Worm (Caenorhabditis elegans) whole organism, early embryonic: ENCODE data around the gene clp-9.

Source experiments
- B0310.2 ChIP-seq: sonication (generic microtip); optimal IDR thresholded peaks from 2 replicates; lab custom pipeline; 2016; ENCODE audit warnings: mild to moderate bottlenecking, missing genetic modification characterization, missing compliant biosample characterization
- aly-1 ChIP-seq: sonication (generic microtip); optimal IDR thresholded peaks from 2 replicates; lab custom pipeline; 2016; ENCODE audit warnings: missing genetic modification characterization, missing compliant biosample characterization
- ama-1 ChIP-seq: fragments of 150-350 bp; optimal IDR thresholded peaks from 2 replicates; lab custom pipeline; 2014
- ceh-13 ChIP-seq: fragments of 200-800 bp; sonication (Bioruptor generic); optimal IDR thresholded peaks from 2 replicates; lab custom pipeline; 2018; ENCODE audit warnings: mild to moderate bottlenecking, missing genetic modification characterization, missing compliant biosample characterization
- ceh-36 ChIP-seq: sonication (generic microtip); optimal IDR thresholded peaks from 2 replicates; lab custom pipeline; 2016; ENCODE audit warnings: missing genetic modification characterization, inconsistent platforms, missing compliant biosample characterization
- ets-7 ChIP-seq: sonication (generic microtip); optimal IDR thresholded peaks from 2 replicates; lab custom pipeline; 2016; ENCODE audit warnings: missing genotype, missing genetic modification characterization, missing compliant biosample characterization
- flt-1 ChIP-seq: fragments of 200-800 bp; sonication (Bioruptor generic); IDR thresholded peaks from 2 replicates; pipeline ENCODE4 v1.3.6; 2022; ENCODE audit warnings: missing genetic modification characterization, missing compliant biosample characterization
- pes-1 ChIP-seq: fragments of 200-800 bp; sonication (Bioruptor generic); IDR thresholded peaks from 2 replicates; pipeline ENCODE4 v1.3.6; 2022; ENCODE audit warnings: missing genetic modification reagents, missing genetic modification characterization, missing compliant biosample characterization
- sea-1 ChIP-seq: fragments of 200-800 bp; sonication (Bioruptor generic); conservative IDR thresholded peaks from 2 replicates; pipeline ENCODE4 v1.3.6; 2022; ENCODE audit warnings: missing genetic modification characterization, missing compliant biosample characterization

DNA sequence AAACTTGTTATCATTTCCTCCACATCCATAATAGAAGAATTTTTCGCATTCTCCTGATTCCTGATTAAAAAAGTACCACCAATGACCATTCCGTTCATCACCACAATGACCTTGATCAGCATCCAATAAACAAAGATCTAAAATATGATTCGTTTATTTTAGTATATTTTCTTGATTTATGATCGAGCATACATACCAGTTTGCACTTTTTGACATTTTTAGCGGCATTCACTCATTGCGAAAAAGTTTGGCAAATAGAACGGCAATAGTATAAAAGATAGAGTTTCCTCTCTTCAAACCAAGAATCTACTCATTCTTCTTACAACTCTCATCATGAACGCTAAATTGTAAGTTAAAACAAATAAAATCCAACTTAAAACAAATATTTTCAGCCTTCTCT is 28.1 kb upstream of the clp-9 start, which contains the start of gene fipr-10:
- TF ChIP-seq ceh-13 (GFP tag; lab: Kevin White, UChicago) (no peak), aly-1 (tag; lab: Kevin White, UChicago) (no peak), ama-1 (no peak), B0310.2 (tag; lab: Kevin White, UChicago) (no peak), flt-1 (GFP tag; lab: Robert Waterston, UW) (no peak), sea-1 (GFP tag; lab: Robert Waterston, UW) (no peak), ceh-36 (tag; lab: Kevin White, UChicago) (no peak), pes-1 (GFP tag; lab: Robert Waterston, UW) (no peak), ets-7 (no peak)
